Fruit fly (Drosophila melanogaster): ENCODE measurements around the gene eff.

The eff gene

DNA sequence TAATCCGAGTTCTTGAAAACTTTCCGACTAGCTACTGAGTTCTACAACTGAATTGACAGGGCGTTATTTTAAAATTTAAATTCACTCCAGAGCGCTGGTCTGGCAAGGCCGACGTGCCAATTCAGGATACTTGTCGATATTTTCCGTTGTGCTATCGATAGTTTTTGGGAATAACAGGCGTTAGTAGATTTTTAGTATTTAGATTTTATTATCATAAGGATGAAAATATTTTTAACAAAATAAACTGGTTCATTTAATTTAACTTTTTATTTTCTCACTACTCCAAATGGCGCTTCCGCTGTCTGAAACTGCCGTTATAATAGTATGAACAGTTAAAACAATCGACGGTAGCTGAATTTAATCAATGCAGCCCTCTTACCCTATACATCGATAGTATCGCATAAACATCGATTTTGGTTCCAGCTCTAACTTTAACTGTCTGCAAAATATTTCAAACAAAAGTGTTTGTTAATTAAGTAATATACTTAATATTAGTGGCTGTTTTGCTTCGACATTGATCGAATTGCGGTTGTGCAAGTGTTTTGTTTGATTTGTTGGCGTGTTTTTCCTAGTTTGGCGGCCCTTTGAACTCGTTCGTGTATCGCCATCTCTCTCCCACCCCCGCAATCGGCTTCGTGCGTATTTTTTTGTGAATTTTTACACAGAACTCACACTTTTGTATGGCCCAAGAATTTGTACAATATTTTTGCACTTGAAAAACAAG is at the start of gene eff, which contains the start of gene jvl (continued):
- TF ChIP-seq Sox100B (GFP tag; optimal IDR thresholded peaks at IDR 0.05): no peak
- no peak for TF ChIP-seq ATbp (GFP tag; optimal IDR thresholded peaks at IDR 0.05)
- 0 out of 2 replicates have a peak, but pooled peaks have one; percentile 10 for TF ChIP-seq ap (GFP tag; IDR thresholded peaks at IDR 0.05)
- TF ChIP-seq ttk (GFP tag; IDR thresholded peaks at IDR 0.05): 0 out of 2 replicates have a peak, but pooled peaks have one; percentile 18
- TF ChIP-seq Atf6 (GFP tag; IDR thresholded peaks at IDR 0.05): 0 out of 2 replicates have a peak, but pooled peaks have one; percentile 46
- TF ChIP-seq PHDP (tag; optimal IDR thresholded peaks at IDR 0.05): peak; percentile 3
- TF ChIP-seq Dref (GFP tag; IDR thresholded peaks at IDR 0.05): peak; percentile 73
- TF ChIP-seq Xrp1 (GFP tag; IDR thresholded peaks at IDR 0.05): peak; percentile 45; the same call in 1 of the 2 replicates
- 0 out of 2 replicates have a peak, but pooled peaks have one; percentile 13 for TF ChIP-seq CG6272 (GFP tag; IDR thresholded peaks at IDR 0.05)
- peak; percentile 77; the same call in 2 of the 4 replicates for TF ChIP-seq chinmo (GFP tag; IDR thresholded peaks at IDR 0.05; ENCODE audit: partially characterized antibody)
- no peak for TF ChIP-seq HLHmδ (GFP tag; optimal IDR thresholded peaks at IDR 0.05)
- peak; percentile 38; the same call in 1 of the 2 replicates for TF ChIP-seq Taf1 (GFP tag; IDR thresholded peaks at IDR 0.05)
- peak; percentile 35 for TF ChIP-seq CG17359 (tag; optimal IDR thresholded peaks at IDR 0.05)
- TF ChIP-seq CG10565 (GFP tag; optimal IDR thresholded peaks at IDR 0.05): no peak
- peak; percentile 84 for TF ChIP-seq CG6791 (GFP tag; IDR thresholded peaks at IDR 0.05; ENCODE audit: partially characterized antibody)
- TF ChIP-seq CG17361 (GFP tag; IDR thresholded peaks at IDR 0.05): peak; percentile 44; the same call in 2 of the 3 replicates
- TF ChIP-seq CG1647 (GFP tag; optimal IDR thresholded peaks at IDR 0.05): peak; percentile 66
- peak; percentile 96 for TF ChIP-seq vnd (GFP tag; IDR thresholded peaks at IDR 0.05; ENCODE audit: partially characterized antibody)
- TF ChIP-seq CG7928 (GFP tag; optimal IDR thresholded peaks at IDR 0.05): peak; percentile 87
- TF ChIP-seq Bgb (GFP tag; IDR thresholded peaks at IDR 0.05; ENCODE audit: partially characterized antibody): peak; percentile 93
- no peak for TF ChIP-seq Hey (tag; optimal IDR thresholded peaks at IDR 0.05)
- peak; percentile 10 for TF ChIP-seq CG2678 (tag; optimal IDR thresholded peaks at IDR 0.05)
- TF ChIP-seq CG31388 (GFP tag; optimal IDR thresholded peaks at IDR 0.05): no peak
- TF ChIP-seq Hmr (GFP tag; optimal IDR thresholded peaks at IDR 0.05): peak; percentile 54
- no peak for TF ChIP-seq CG14965 (GFP tag; optimal IDR thresholded peaks at IDR 0.05; ENCODE audit: borderline replicate concordance)
- TF ChIP-seq CG12155 (GFP tag; optimal IDR thresholded peaks at IDR 0.05): no peak
- peak; percentile 96 for TF ChIP-seq knrl (GFP tag; IDR thresholded peaks at IDR 0.05; ENCODE audit: partially characterized antibody)
- peak; percentile 94 for TF ChIP-seq inv (GFP tag; IDR thresholded peaks at IDR 0.05; ENCODE audit: partially characterized antibody)

- TF ChIP-seq Blimp-1 (GFP tag; optimal IDR thresholded peaks at IDR 0.05): peak; percentile 71
- TF ChIP-seq CG11398 (GFP tag; optimal IDR thresholded peaks at IDR 0.05): no peak
- TF ChIP-seq CG10979 (tag; optimal IDR thresholded peaks at IDR 0.05): peak; percentile 43
- no peak for TF ChIP-seq luna (GFP tag; optimal IDR thresholded peaks at IDR 0.05)
- TF ChIP-seq Ada2b (GFP tag; IDR thresholded peaks at IDR 0.05): no peak
- peak; percentile 2 for TF ChIP-seq phol (tag; optimal IDR thresholded peaks at IDR 0.05)
- peak in 1 of 2 experiments; percentile 38 for TF ChIP-seq bsh (GFP tag; optimal IDR thresholded peaks at IDR 0.05)
These were observed 45.5 kb upstream of the eff start for dm6 chr3R:14786669-14787068.

- peak; percentile 17; the same call in 1 of the 2 replicates for TF ChIP-seq CG14441 (GFP tag; IDR thresholded peaks at IDR 0.05)
- 0 out of 2 replicates have a peak, but pooled peaks have one; percentile 25 for TF ChIP-seq Drgx (GFP tag; IDR thresholded peaks at IDR 0.05)
- peak; percentile 81 for TF ChIP-seq sens (GFP tag)
- no peak for TF ChIP-seq ro (GFP tag; IDR thresholded peaks at IDR 0.05)
- TF ChIP-seq CG6689 (GFP tag; IDR thresholded peaks at IDR 0.05): no peak
- TF ChIP-seq Med (GFP tag): peak; percentile 69
- 0 out of 3 replicates have a peak, but pooled peaks have one; percentile 27 for TF ChIP-seq row (GFP tag; IDR thresholded peaks at IDR 0.05)
These were observed 44.2 kb upstream of the eff start for dm6 chr3R:14785335-14785734.

Measured in whole organism, embryonic.